Fruit fly (Drosophila melanogaster) whole organism, embryonic: ENCODE results near the gene Ssl2.

ENCODE experiments used
- Abd-B ChIP-seq: fragments of 200-800 bp; sonication (Bioruptor generic); optimal IDR thresholded peaks from 2 replicates; lab custom pipeline; 2018; ENCODE audit warnings: missing biosample characterization, mild to moderate bottlenecking, missing genetic modification characterization, moderate library complexity
- Adf1 ChIP-seq: fragments of 200-800 bp; sonication (Bioruptor generic); IDR thresholded peaks from 2 replicates; pipeline ENCODE4 v1.3.6; 2022; ENCODE audit warnings: missing biosample characterization, missing genetic modification characterization
- Atf6 ChIP-seq: fragments of 200-800 bp; sonication (Bioruptor generic); IDR thresholded peaks from 2 replicates; pipeline ENCODE4 v1.3.6; 2022; ENCODE audit warnings: missing biosample characterization, missing genetic modification characterization
- CG10321 ChIP-seq: fragments of 200-800 bp; sonication (Bioruptor generic); IDR thresholded peaks from 2 replicates; pipeline ENCODE4 v1.3.6; 2022; ENCODE audit warnings: missing biosample characterization, missing genetic modification characterization
- CG10366 ChIP-seq: fragments of 200-800 bp; sonication (Bioruptor generic); IDR thresholded peaks from 2 replicates; pipeline ENCODE4 v1.3.6; 2022; ENCODE audit warnings: missing biosample characterization, missing genetic modification characterization
- CG11456 ChIP-seq: fragments of 200-800 bp; sonication (Bioruptor generic); IDR thresholded peaks from 3 replicates; pipeline ENCODE4 v1.3.6; 2022; ENCODE audit warnings: missing biosample characterization, missing genetic modification characterization
- CG11695 ChIP-seq: fragments of 200-800 bp; sonication (Bioruptor generic); IDR thresholded peaks from 3 replicates; pipeline ENCODE4 v1.3.6; 2022; ENCODE audit warnings: missing biosample characterization, missing genetic modification characterization
- CG12299 ChIP-seq: fragments of 200-800 bp; sonication (Bioruptor generic); optimal IDR thresholded peaks from 2 replicates; lab custom pipeline; 2018; ENCODE audit warnings: missing biosample characterization, mild to moderate bottlenecking, missing genetic modification characterization
- CG12769 ChIP-seq: fragments of 200-800 bp; sonication (Bioruptor generic); optimal IDR thresholded peaks from 2 replicates; lab custom pipeline; 2019; ENCODE audit warnings: missing biosample characterization, mild to moderate bottlenecking, missing genetic modification characterization, moderate library complexity
- CG15479 ChIP-seq: fragments of 200-800 bp; sonication (Bioruptor generic); optimal IDR thresholded peaks from 3 replicates; lab custom pipeline; 2019; ENCODE audit warnings: missing biosample characterization, mild to moderate bottlenecking, missing genetic modification characterization, moderate library complexity
- CG1647 ChIP-seq: fragments of 200-800 bp; sonication (Bioruptor generic); optimal IDR thresholded peaks from 3 replicates; lab custom pipeline; 2016; ENCODE audit warnings: missing biosample characterization, missing genetic modification characterization
- CG16815 ChIP-seq: fragments of 200-800 bp; sonication (Bioruptor generic); optimal IDR thresholded peaks from 3 replicates; lab custom pipeline; 2017; ENCODE audit warnings: missing biosample characterization, mild to moderate bottlenecking, missing genetic modification characterization
- CG17385 ChIP-seq: fragments of 200-800 bp; sonication (Bioruptor generic); optimal IDR thresholded peaks from 3 replicates; lab custom pipeline; 2018; ENCODE audit warnings: missing biosample characterization, mild to moderate bottlenecking, missing genetic modification characterization
- CG18476 ChIP-seq: fragments of 200-800 bp; sonication (Bioruptor generic); optimal IDR thresholded peaks from 2 replicates; lab custom pipeline; 2016; ENCODE audit warnings: missing biosample characterization, mild to moderate bottlenecking, missing genetic modification characterization
- CG18764 ChIP-seq: fragments of 200-800 bp; sonication (Bioruptor generic); optimal IDR thresholded peaks from 3 replicates; lab custom pipeline; 2016; ENCODE audit warnings: missing biosample characterization, missing genetic modification characterization
- CG32532 ChIP-seq: fragments of 200-800 bp; sonication (Bioruptor generic); IDR thresholded peaks from 2 replicates; pipeline ENCODE4 v1.3.6; 2022; ENCODE audit warnings: missing biosample characterization, missing genetic modification characterization
- CG4282 ChIP-seq: fragments of 200-800 bp; sonication (Bioruptor generic); optimal IDR thresholded peaks from 2 replicates; lab custom pipeline; 2016; ENCODE audit warnings: missing biosample characterization, missing genetic modification characterization
- CG7745 ChIP-seq: fragments of 200-800 bp; sonication (Bioruptor generic); optimal IDR thresholded peaks from 2 replicates; lab custom pipeline; 2018; ENCODE audit warnings: missing biosample characterization, mild to moderate bottlenecking, missing genetic modification characterization, moderate library complexity
- CG8388 ChIP-seq: fragments of 200-800 bp; sonication (Bioruptor generic); optimal IDR thresholded peaks from 2 replicates; lab custom pipeline; 2019; ENCODE audit warnings: missing biosample characterization, mild to moderate bottlenecking, missing genetic modification characterization, moderate library complexity
- CG8944 ChIP-seq: fragments of 200-800 bp; sonication (Bioruptor generic); optimal IDR thresholded peaks from 3 replicates; lab custom pipeline; 2016; ENCODE audit warnings: missing biosample characterization, missing genetic modification characterization
- CG9727 ChIP-seq: fragments of 200-800 bp; sonication (Bioruptor generic); optimal IDR thresholded peaks from 3 replicates; lab custom pipeline; 2017; ENCODE audit warnings: missing biosample characterization, mild to moderate bottlenecking, missing genetic modification characterization
- Deaf1 ChIP-seq: fragments of 200-800 bp; optimal IDR thresholded peaks from 3 replicates; lab custom pipeline; 2019; ENCODE audit warnings: missing biosample characterization, mild to moderate bottlenecking, missing genetic modification characterization, moderate library complexity
- Dip3 ChIP-seq: fragments of 200-800 bp; sonication (Bioruptor generic); optimal IDR thresholded peaks from 3 replicates; lab custom pipeline; 2016; ENCODE audit warnings: missing biosample characterization, missing genetic modification characterization
- Gug ChIP-seq: fragments of 200-800 bp; sonication (Bioruptor generic); IDR thresholded peaks from 4 replicates; pipeline ENCODE4 v1.3.6; 2022; ENCODE audit warnings: missing biosample characterization, missing genetic modification characterization
- H15 ChIP-seq: fragments of 200-800 bp; sonication (Bioruptor generic); IDR thresholded peaks from 3 replicates; pipeline ENCODE4 v1.3.6; 2022; ENCODE audit warnings: missing biosample characterization, missing genetic modification characterization
- Hmr ChIP-seq: fragments of 200-800 bp; sonication (Bioruptor generic); optimal IDR thresholded peaks from 3 replicates; lab custom pipeline; 2017; ENCODE audit warnings: mild to moderate bottlenecking, missing biosample characterization, missing genetic modification reagents, missing genetic modification characterization
- MBD-R2 ChIP-seq: fragments of 200-800 bp; sonication (Bioruptor generic); IDR thresholded peaks from 2 replicates; pipeline ENCODE4 v1.3.6; 2022; ENCODE audit warnings: missing biosample characterization, missing genetic modification characterization
- Mes4 ChIP-seq: fragments of 200-800 bp; sonication (Bioruptor generic); optimal IDR thresholded peaks from 2 replicates; lab custom pipeline; 2016; ENCODE audit warnings: missing biosample characterization, missing genetic modification characterization
- Rx ChIP-seq: fragments of 200-800 bp; sonication (Bioruptor generic); IDR thresholded peaks from 2 replicates; pipeline ENCODE4 v1.3.6; 2022; ENCODE audit warnings: missing biosample characterization, missing genetic modification characterization
- abd-A ChIP-seq: fragments of 200-800 bp; sonication (Bioruptor generic); optimal IDR thresholded peaks from 3 replicates; lab custom pipeline; 2019; ENCODE audit warnings: missing biosample characterization, mild to moderate bottlenecking, missing genetic modification characterization, moderate library complexity
- ara ChIP-seq: fragments of 200-800 bp; sonication (Bioruptor generic); IDR thresholded peaks from 2 replicates; pipeline ENCODE4 v1.3.6; 2022; ENCODE audit warnings: missing biosample characterization, missing genetic modification characterization
- br ChIP-seq: fragments of >200 bp; optimal IDR thresholded peaks from 2 replicates; lab custom pipeline; 2017
- bsh ChIP-seq, 2 experiments: fragments of 200-800 bp; sonication (Bioruptor generic); optimal IDR thresholded peaks; 2 replicates each; lab custom pipeline; 2017 to 2018; ENCODE audit warnings: mild to moderate bottlenecking in 2 of 2, missing biosample characterization in 2 of 2, missing genetic modification characterization in 2 of 2, moderate library complexity in 1 of 2
- caup ChIP-seq: fragments of 200-800 bp; sonication (Bioruptor generic); optimal IDR thresholded peaks from 3 replicates; lab custom pipeline; 2017; ENCODE audit warnings: missing biosample characterization, mild to moderate bottlenecking, missing genetic modification characterization, moderate library complexity; ENCODE audit not compliant: severe bottlenecking
- dimm ChIP-seq: fragments of 200-800 bp; sonication (Bioruptor generic); IDR thresholded peaks from 2 replicates; pipeline ENCODE4 v1.3.6; 2022; ENCODE audit warnings: missing biosample characterization, missing genetic modification characterization
- disco-r ChIP-seq: fragments of 200-800 bp; sonication (Bioruptor generic); optimal IDR thresholded peaks from 2 replicates; lab custom pipeline; 2016; ENCODE audit warnings: missing biosample characterization, missing genetic modification characterization
- dm ChIP-seq: fragments of 200-800 bp; sonication (Bioruptor generic); optimal IDR thresholded peaks from 3 replicates; lab custom pipeline; 2016; ENCODE audit warnings: missing biosample characterization, missing genetic modification characterization
- dmrt11E ChIP-seq: fragments of 200-800 bp; sonication (Bioruptor generic); optimal IDR thresholded peaks from 3 replicates; lab custom pipeline; 2018; ENCODE audit warnings: missing biosample characterization, mild to moderate bottlenecking, missing genetic modification characterization, moderate library complexity
- ewg ChIP-seq: fragments of 200-800 bp; sonication (Bioruptor generic); optimal IDR thresholded peaks from 3 replicates; lab custom pipeline; 2017; ENCODE audit warnings: mild to moderate bottlenecking, missing biosample characterization, missing genetic modification reagents, missing genetic modification characterization
- grau ChIP-seq: fragments of 200-800 bp; optimal IDR thresholded peaks from 3 replicates; lab custom pipeline; 2019; ENCODE audit warnings: missing biosample characterization, mild to moderate bottlenecking, missing genetic modification characterization, moderate library complexity
- her ChIP-seq: fragments of 200-800 bp; sonication (Bioruptor generic); optimal IDR thresholded peaks from 2 replicates; lab custom pipeline; 2016; ENCODE audit warnings: missing biosample characterization, missing genetic modification characterization
- inv ChIP-seq: fragments of 200-800 bp; sonication (Bioruptor generic); IDR thresholded peaks from 2 replicates; pipeline ENCODE4 v1.3.6; 2022; ENCODE audit warnings: missing biosample characterization, missing genetic modification characterization; ENCODE audit not compliant: partially characterized antibody
- kni ChIP-seq: fragments of 200-800 bp; sonication (Bioruptor generic); optimal IDR thresholded peaks from 3 replicates; lab custom pipeline; 2017; ENCODE audit warnings: mild to moderate bottlenecking, missing biosample characterization, missing genetic modification reagents, missing genetic modification characterization
- nmo ChIP-seq: fragments of 200-800 bp; sonication (Bioruptor generic); optimal IDR thresholded peaks from 2 replicates; lab custom pipeline; 2018; ENCODE audit warnings: missing biosample characterization, mild to moderate bottlenecking, missing genetic modification characterization, moderate library complexity
- nom ChIP-seq: fragments of 200-800 bp; sonication (Bioruptor generic); optimal IDR thresholded peaks from 2 replicates; lab custom pipeline; 2017; ENCODE audit warnings: missing biosample characterization, missing genetic modification characterization, mild to moderate bottlenecking, moderate library complexity, missing genetic modification reagents
- pan ChIP-seq, 4 experiments: fragments of >200 bp in 3 of 4; fragments of 200-800 bp in 1 of 4; sonication (Bioruptor generic) in 1 of 4; optimal IDR thresholded peaks in 3 of 4; IDR thresholded peaks in 1 of 4; 2 replicates each; pipeline versions ENCODE4 v1.3.6 to Lab custom; 2017 to 2022; ENCODE audit warnings: missing biosample characterization in 2 of 4, missing genetic modification characterization in 2 of 4, mixed read lengths in 1 of 4
- peb ChIP-seq: fragments of 200-800 bp; sonication (Bioruptor generic); IDR thresholded peaks from 2 replicates; pipeline ENCODE4 v1.3.6; 2022; ENCODE audit warnings: missing biosample characterization, missing genetic modification characterization
- tx ChIP-seq: fragments of 200-800 bp; sonication (Bioruptor generic); optimal IDR thresholded peaks from 2 replicates; lab custom pipeline; 2016; ENCODE audit warnings: missing biosample characterization, missing genetic modification characterization
- unc-4 ChIP-seq: fragments of 200-800 bp; sonication (Bioruptor generic); IDR thresholded peaks from 2 replicates; pipeline ENCODE4 v1.3.6; 2022; ENCODE audit warnings: missing biosample characterization, missing genetic modification characterization; ENCODE audit not compliant: partially characterized antibody
- vfl ChIP-seq: fragments of 200-800 bp; sonication (Bioruptor generic); optimal IDR thresholded peaks from 2 replicates; lab custom pipeline; 2016; ENCODE audit warnings: missing biosample characterization, missing genetic modification characterization
- wek ChIP-seq: fragments of 200-800 bp; sonication (Bioruptor generic); optimal IDR thresholded peaks from 3 replicates; lab custom pipeline; 2018; ENCODE audit warnings: missing biosample characterization, mild to moderate bottlenecking, missing genetic modification characterization, moderate library complexity
- yki ChIP-seq: fragments of >200 bp; optimal IDR thresholded peaks from 3 replicates; lab custom pipeline; 2018

Gene Ssl2

dm6 chr3R:29064682-29065100 lies 32.2 kb upstream of the Ssl2 start (continued):
- TF ChIP-seq CG11456 (GFP tag; lab: Robert Waterston, UW) (no peak), CG10366 (GFP tag; lab: Robert Waterston, UW) (no peak), wek (GFP tag; lab: Kevin White, UChicago) (no peak), disco-r (GFP tag; lab: Kevin White, UChicago) (no peak), CG12769 (peak; percentile 72), abd-A (tag; lab: Kevin White, UChicago) (no peak), bsh (GFP tag; optimal IDR thresholded peaks at IDR 0.05; lab: Kevin White, UChicago) (peak in 1 of 2 experiments; percentile 18), dmrt11E (no peak), kni (GFP tag; lab: Kevin White, UChicago) (peak; percentile 14), Deaf1 (tag; lab: Kevin White, UChicago) (peak; percentile 29), tx (no peak), CG17385 (GFP tag; lab: Kevin White, UChicago) (no peak), ewg (peak; percentile 87), her (GFP tag; lab: Kevin White, UChicago) (peak; percentile 22), nmo (GFP tag; lab: Kevin White, UChicago) (no peak), CG8944 (GFP tag; lab: Kevin White, UChicago) (no peak), CG4282 (peak; percentile 10), ara (GFP tag; lab: Robert Waterston, UW) (no peak), Rx (GFP tag; lab: Robert Waterston, UW) (no peak), CG16815 (no peak), inv (GFP tag; lab: Robert Waterston, UW) (no peak), Gug (GFP tag; lab: Robert Waterston, UW) (no peak), Hmr (GFP tag; lab: Kevin White, UChicago) (peak; percentile 6), CG10321 (GFP tag; lab: Robert Waterston, UW) (no peak), dm (no peak), nom (peak; percentile 42), CG9727 (GFP tag; lab: Kevin White, UChicago) (no peak), CG7745 (tag; lab: Kevin White, UChicago) (peak; percentile 19), vfl (no peak), CG11695 (GFP tag; lab: Robert Waterston, UW) (no peak), yki (lab: Kevin White, UChicago) (peak; percentile 29), CG12299 (tag; lab: Kevin White, UChicago) (no peak), dimm (no peak), Dip3 (GFP tag; lab: Kevin White, UChicago) (no peak), pan (optimal IDR thresholded peaks at IDR 0.05; lab: Kevin White, UChicago) (no peak), pan (GFP tag; optimal IDR thresholded peaks at IDR 0.05 in 1 of 2, IDR thresholded peaks at IDR 0.05 in 1 of 2) (no peak), CG1647 (GFP tag; lab: Kevin White, UChicago) (no peak), Adf1 (GFP tag; lab: Robert Waterston, UW) (no peak), caup (GFP tag; lab: Kevin White, UChicago) (no peak), CG18764 (GFP tag; lab: Kevin White, UChicago) (no peak), CG18476 (no peak), grau (tag; lab: Kevin White, UChicago) (peak; percentile 8), CG8388 (GFP tag; lab: Kevin White, UChicago) (no peak), peb (GFP tag; lab: Robert Waterston, UW) (no peak), CG15479 (GFP tag; lab: Kevin White, UChicago) (peak; percentile 12), Atf6 (no peak), CG32532 (GFP tag; lab: Robert Waterston, UW) (no peak), Mes4 (no peak), H15 (GFP tag; lab: Robert Waterston, UW) (no peak), Abd-B (no peak), br (lab: Kevin White, UChicago) (no peak), unc-4 (GFP tag; lab: Robert Waterston, UW) (no peak), MBD-R2 (GFP tag; lab: Robert Waterston, UW) (no peak)
